Worm (Caenorhabditis elegans): ENCODE measurements around the gene nspb-10.

DNA sequence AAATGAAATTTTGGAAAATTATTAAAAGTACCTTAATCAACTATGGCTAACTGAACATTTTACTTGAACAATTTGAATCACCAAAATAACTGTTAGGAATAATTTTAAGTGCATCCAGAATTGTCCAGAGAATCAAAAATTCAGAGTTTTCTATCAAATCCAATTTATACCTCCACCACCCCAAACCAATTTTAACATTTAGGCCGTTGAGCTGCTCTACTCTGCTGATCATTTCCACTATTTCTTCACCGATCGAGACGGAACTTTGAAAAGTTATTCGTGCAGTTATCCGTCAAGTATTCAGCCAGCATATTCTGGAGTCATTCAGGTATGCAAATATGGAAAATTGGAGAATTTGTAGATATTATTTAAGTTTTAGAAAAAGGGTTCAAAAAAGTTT lies 20.4 kb upstream of the nspb-10 start:
- TF ChIP-seq daf-12 (tag; optimal IDR thresholded peaks at IDR 0.05) (no peak), pha-4 (tag; optimal IDR thresholded peaks at IDR 0.05) (no peak), nhr-76 (tag; optimal IDR thresholded peaks at IDR 0.05) (no peak), ama-1 (optimal IDR thresholded peaks at IDR 0.05) (peak; percentile 92), ceh-28 (tag; optimal IDR thresholded peaks at IDR 0.05) (no peak), R02D3.7 (tag; optimal IDR thresholded peaks at IDR 0.05) (no peak), ztf-4 (tag; optimal IDR thresholded peaks at IDR 0.05) (peak; percentile 71), unc-62 (GFP tag; optimal IDR thresholded peaks at IDR 0.05) (no peak), nhr-67 (tag; optimal IDR thresholded peaks at IDR 0.05) (no peak), elt-3 (tag; optimal IDR thresholded peaks at IDR 0.05) (no peak), jun-1 (tag; optimal IDR thresholded peaks at IDR 0.05) (no peak), eor-1 (tag; optimal IDR thresholded peaks at IDR 0.05) (no peak), nfya-1 (tag; optimal IDR thresholded peaks at IDR 0.05; ENCODE audit: insufficient read depth) (no peak)

Data from whole organism, L3 larva.